Worm (Caenorhabditis elegans) whole organism, late embryonic: ENCODE measurements around the gene C36E8.4.

Experiments used
- F13H6.1 ChIP-seq: sonication (generic microtip); optimal IDR thresholded peaks from 2 replicates; lab custom pipeline; 2016; ENCODE audit warnings: missing genetic modification characterization, missing compliant biosample characterization
- K02D7.2 ChIP-seq: sonication (generic microtip); optimal IDR thresholded peaks from 2 replicates; lab custom pipeline; 2017; ENCODE audit warnings: mild to moderate bottlenecking, missing genetic modification characterization, missing compliant biosample characterization
- T23F11.4 ChIP-seq: fragments of 200-800 bp; sonication (Bioruptor generic); optimal IDR thresholded peaks from 2 replicates; lab custom pipeline; 2018; ENCODE audit warnings: mild to moderate bottlenecking, missing genetic modification characterization, missing compliant biosample characterization
- ceh-18 ChIP-seq: sonication (generic microtip); optimal IDR thresholded peaks from 2 replicates; lab custom pipeline; 2016; ENCODE audit warnings: missing genetic modification characterization, missing compliant biosample characterization
- ceh-2 ChIP-seq: sonication (generic microtip); optimal IDR thresholded peaks from 2 replicates; lab custom pipeline; 2016; ENCODE audit warnings: missing genotype, missing genetic modification characterization, missing compliant biosample characterization
- ceh-22 ChIP-seq: sonication (generic microtip); optimal IDR thresholded peaks from 2 replicates; lab custom pipeline; 2017; ENCODE audit warnings: missing biosample characterization, missing genetic modification characterization
- ceh-30 ChIP-seq: fragments of 150-350 bp; optimal IDR thresholded peaks from 2 replicates; lab custom pipeline; 2014; ENCODE audit warnings: missing biosample characterization, missing genetic modification characterization
- ceh-34 ChIP-seq: sonication (generic microtip); optimal IDR thresholded peaks from 2 replicates; lab custom pipeline; 2016; ENCODE audit warnings: mild to moderate bottlenecking, missing genetic modification characterization, missing compliant biosample characterization
- ceh-45 ChIP-seq: fragments of 200-800 bp; sonication (Bioruptor generic); IDR thresholded peaks from 2 replicates; pipeline ENCODE4 v1.3.6; 2022; ENCODE audit warnings: missing genetic modification reagents, missing genetic modification characterization, missing compliant biosample characterization
- ceh-48 ChIP-seq: sonication (generic microtip); optimal IDR thresholded peaks from 2 replicates; lab custom pipeline; 2016; ENCODE audit warnings: missing genetic modification characterization, inconsistent platforms, missing compliant biosample characterization
- ceh-6 ChIP-seq: fragments of 200-800 bp; sonication (Bioruptor generic); optimal IDR thresholded peaks from 2 replicates; lab custom pipeline; 2018; ENCODE audit warnings: mild to moderate bottlenecking, missing genetic modification characterization, missing compliant biosample characterization
- elt-2 ChIP-seq: sonication (generic microtip); optimal IDR thresholded peaks from 2 replicates; lab custom pipeline; 2016; ENCODE audit warnings: missing genetic modification reagents, missing genetic modification characterization, missing compliant biosample characterization
- elt-4 ChIP-seq: sonication (generic microtip); optimal IDR thresholded peaks from 2 replicates; lab custom pipeline; 2016; ENCODE audit warnings: missing genetic modification characterization, missing compliant biosample characterization
- ets-4 ChIP-seq: sonication (generic microtip); optimal IDR thresholded peaks from 2 replicates; lab custom pipeline; 2016; ENCODE audit warnings: missing genetic modification characterization, missing compliant biosample characterization
- eyg-1 ChIP-seq: sonication (generic microtip); optimal IDR thresholded peaks from 2 replicates; lab custom pipeline; 2016; ENCODE audit warnings: missing genotype, missing genetic modification characterization, missing compliant biosample characterization
- fax-1 ChIP-seq: sonication (generic microtip); optimal IDR thresholded peaks from 2 replicates; lab custom pipeline; 2016; ENCODE audit warnings: missing genotype, missing genetic modification characterization, missing compliant biosample characterization
- fkh-10 ChIP-seq: fragments of 150-350 bp; optimal IDR thresholded peaks from 2 replicates; lab custom pipeline; 2014; ENCODE audit warnings: missing biosample characterization, missing genetic modification reagents, missing genetic modification characterization
- gmeb-2 ChIP-seq: sonication (generic microtip); optimal IDR thresholded peaks from 2 replicates; lab custom pipeline; 2016; ENCODE audit warnings: missing genetic modification characterization, inconsistent platforms, missing compliant biosample characterization
- hlh-13 ChIP-seq: fragments of 200-800 bp; sonication (Bioruptor generic); optimal IDR thresholded peaks from 2 replicates; lab custom pipeline; 2018; ENCODE audit warnings: mild to moderate bottlenecking, missing genetic modification characterization, missing compliant biosample characterization
- hlh-30 ChIP-seq: sonication (generic microtip); optimal IDR thresholded peaks from 2 replicates; lab custom pipeline; 2017; ENCODE audit warnings: antibody characterized with exemption, missing genetic modification characterization, missing compliant biosample characterization; ENCODE audit not compliant: insufficient read depth
- hlh-6 ChIP-seq: sonication (generic microtip); optimal IDR thresholded peaks from 2 replicates; lab custom pipeline; 2016; ENCODE audit warnings: missing genotype, missing genetic modification characterization, missing compliant biosample characterization
- lin-11 ChIP-seq: fragments of 200-800 bp; sonication (Bioruptor generic); optimal IDR thresholded peaks from 2 replicates; lab custom pipeline; 2018; ENCODE audit warnings: mild to moderate bottlenecking, missing genetic modification characterization, missing compliant biosample characterization
- madf-2 ChIP-seq: sonication (generic microtip); optimal IDR thresholded peaks from 2 replicates; lab custom pipeline; 2017; ENCODE audit warnings: missing genetic modification characterization, missing compliant biosample characterization
- mec-3 ChIP-seq: sonication (generic microtip); optimal IDR thresholded peaks from 2 replicates; lab custom pipeline; 2016; ENCODE audit warnings: borderline replicate concordance, missing genetic modification characterization, missing compliant biosample characterization
- nhr-11 ChIP-seq: fragments of 150-350 bp; optimal IDR thresholded peaks from 2 replicates; lab custom pipeline; 2014; ENCODE audit warnings: missing biosample characterization, missing genetic modification characterization
- nhr-232 ChIP-seq: sonication (generic microtip); optimal IDR thresholded peaks from 2 replicates; lab custom pipeline; 2016; ENCODE audit warnings: missing genetic modification characterization, missing compliant biosample characterization
- npax-4 ChIP-seq: sonication (generic microtip); optimal IDR thresholded peaks from 2 replicates; lab custom pipeline; 2016; ENCODE audit warnings: missing genetic modification characterization, missing compliant biosample characterization
- pha-2 ChIP-seq: sonication (generic microtip); optimal IDR thresholded peaks from 2 replicates; lab custom pipeline; 2017; ENCODE audit warnings: mild to moderate bottlenecking, missing genetic modification characterization, missing compliant biosample characterization
- pha-4 ChIP-seq: fragments of 150-350 bp; optimal IDR thresholded peaks from 2 replicates; lab custom pipeline; 2018; ENCODE audit warnings: missing biosample characterization, missing genetic modification reagents, missing genetic modification characterization
- pqm-1 ChIP-seq: sonication (generic microtip); optimal IDR thresholded peaks from 2 replicates; lab custom pipeline; 2016; ENCODE audit warnings: missing genetic modification characterization, missing compliant biosample characterization
- pros-1 ChIP-seq: fragments of 150-350 bp; optimal IDR thresholded peaks from 2 replicates; lab custom pipeline; 2014; ENCODE audit warnings: missing biosample characterization, missing genetic modification reagents, missing genetic modification characterization
- sox-4 ChIP-seq: sonication (generic microtip); optimal IDR thresholded peaks from 2 replicates; lab custom pipeline; 2017; ENCODE audit warnings: mild to moderate bottlenecking, missing genetic modification characterization, inconsistent platforms, missing compliant biosample characterization
- syd-9 ChIP-seq: sonication (generic microtip); optimal IDR thresholded peaks from 2 replicates; lab custom pipeline; 2016; ENCODE audit warnings: mild to moderate bottlenecking, missing genetic modification characterization, moderate library complexity, missing compliant biosample characterization
- tbx-2 ChIP-seq: sonication (generic microtip); optimal IDR thresholded peaks from 2 replicates; lab custom pipeline; 2016; ENCODE audit warnings: missing genetic modification characterization, missing compliant biosample characterization
- tbx-7 ChIP-seq: sonication (generic microtip); optimal IDR thresholded peaks from 2 replicates; lab custom pipeline; 2016; ENCODE audit warnings: missing genotype, missing genetic modification characterization, missing compliant biosample characterization
- unc-3 ChIP-seq, 2 experiments: fragments of 200-800 bp in 1 of 2; sonication (Bioruptor generic) in 1 of 2; sonication (generic microtip) in 1 of 2; conservative IDR thresholded peaks in 1 of 2; optimal IDR thresholded peaks in 1 of 2; 2 replicates each; pipeline versions ENCODE4 v1.3.6 to Lab custom; 2016 to 2022; ENCODE audit warnings: missing compliant biosample characterization in 2 of 2, missing genetic modification characterization in 2 of 2, missing genetic modification reagents in 1 of 2
- unc-42 ChIP-seq: sonication (generic microtip); optimal IDR thresholded peaks from 2 replicates; lab custom pipeline; 2016; ENCODE audit warnings: missing genotype, missing genetic modification characterization, missing compliant biosample characterization
- zip-5 ChIP-seq: sonication (generic microtip); optimal IDR thresholded peaks from 2 replicates; lab custom pipeline; 2016; ENCODE audit warnings: missing genetic modification characterization, missing compliant biosample characterization

C36E8.4 gene

DNA sequence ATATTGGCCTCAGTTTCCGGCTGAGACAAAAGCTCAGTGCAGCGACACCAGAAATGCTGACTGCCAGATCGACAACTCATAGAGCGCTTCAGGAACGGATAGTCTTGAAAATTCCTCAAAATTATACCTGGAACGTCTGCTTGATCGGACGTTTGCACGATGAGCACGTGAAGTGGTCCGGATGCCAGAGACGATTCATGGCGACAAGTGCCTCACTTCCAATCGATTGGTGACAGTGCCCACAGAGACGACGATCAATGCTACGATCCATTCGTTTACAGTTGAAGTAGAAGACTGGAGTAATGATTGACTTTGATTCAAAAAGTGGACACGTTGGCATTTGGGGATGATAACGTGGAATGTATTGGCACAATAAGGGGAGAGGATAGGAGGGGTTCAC is 25.8 kb upstream of the C36E8.4 start, which contains the start of gene Y1A5A.1:
TSS of gene Y1A5A.1 (minus strand) at position 294 of the 400 bp plus-strand sequence.
- TF ChIP-seq hlh-6 (tag; lab: Kevin White, UChicago) (no peak), ceh-22 (tag; lab: Kevin White, UChicago) (no peak), T23F11.4 (GFP tag; lab: Kevin White, UChicago) (no peak), pros-1 (tag; lab: Kevin White, UChicago) (no peak), ceh-48 (tag; lab: Kevin White, UChicago) (no peak), pha-2 (no peak), ceh-45 (GFP tag; lab: Robert Waterston, UW) (no peak), ceh-34 (tag; lab: Kevin White, UChicago) (no peak), fax-1 (no peak)

DNA sequence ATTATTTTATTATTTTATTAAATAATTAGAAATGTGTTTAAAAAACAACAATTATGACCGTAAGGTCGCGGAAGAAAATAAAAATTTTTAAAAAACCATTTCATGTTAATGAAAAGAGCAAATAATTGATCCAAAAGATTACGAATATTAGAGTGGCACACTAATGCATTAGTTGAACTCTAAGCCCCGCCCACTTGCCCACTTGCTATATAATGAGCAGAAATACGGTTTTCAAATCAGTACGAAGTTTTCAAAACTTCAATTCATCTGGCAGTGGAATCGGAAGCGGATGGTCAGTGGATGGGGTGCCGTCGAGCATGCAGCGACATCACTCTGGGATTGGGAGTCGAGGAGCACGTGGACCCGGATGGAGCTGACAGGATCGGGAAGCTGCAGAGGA is 24.4 kb upstream of the C36E8.4 start, which contains the start of gene C36E8.6:
TSS of gene C36E8.6 (plus strand) at position 301 of the 400 bp plus-strand sequence.
- no peak for TF ChIP-seq nhr-11 (tag; lab: Kevin White, UChicago)
- no peak for TF ChIP-seq K02D7.2 (tag; lab: Kevin White, UChicago)
- TF ChIP-seq ets-4 = no peak
- no peak for TF ChIP-seq pqm-1 (tag; lab: Kevin White, UChicago)
- TF ChIP-seq fax-1 = no peak
- no peak for TF ChIP-seq npax-4 (tag; lab: Kevin White, UChicago)
- TF ChIP-seq lin-11 (tag; lab: Kevin White, UChicago) = no peak
- no peak for TF ChIP-seq gmeb-2 (tag; lab: Kevin White, UChicago)
- no peak for TF ChIP-seq pha-4 (tag; lab: Kevin White, UChicago)
- TF ChIP-seq tbx-7 (tag; lab: Kevin White, UChicago) = no peak
- TF ChIP-seq ceh-18 (tag; lab: Kevin White, UChicago) = no peak
- TF ChIP-seq hlh-13 (GFP tag; lab: Kevin White, UChicago) = no peak
- no peak for TF ChIP-seq madf-2 (tag; lab: Kevin White, UChicago)
- no peak for TF ChIP-seq hlh-30 (tag; lab: Kevin White, UChicago)
- TF ChIP-seq ceh-6 (GFP tag; lab: Kevin White, UChicago) = no peak
- no peak for TF ChIP-seq pros-1 (tag; lab: Kevin White, UChicago)
- no peak for TF ChIP-seq eyg-1 (tag; lab: Kevin White, UChicago)
- no peak for TF ChIP-seq syd-9 (tag; lab: Kevin White, UChicago)
- no peak for TF ChIP-seq mec-3 (tag; lab: Kevin White, UChicago)

DNA sequence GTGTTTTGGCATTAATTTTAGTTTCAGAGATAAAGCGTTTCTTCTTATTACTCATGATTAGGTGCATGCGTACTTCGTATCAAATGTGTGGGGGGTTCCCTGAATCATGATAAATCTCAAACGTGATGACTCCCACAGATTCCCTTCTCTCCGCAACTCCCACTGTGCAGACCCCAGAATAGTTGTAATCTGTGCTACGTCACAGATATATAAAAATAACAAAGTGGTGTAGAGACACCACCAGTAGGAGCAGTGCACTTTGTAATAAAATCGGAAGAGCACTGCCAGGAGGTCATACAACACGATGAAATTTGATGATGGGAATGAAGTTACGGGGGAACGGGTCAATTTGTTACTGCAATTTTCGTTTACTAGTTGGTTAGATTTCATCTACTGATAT is 20.8 kb upstream of the C36E8.4 start:
- TF ChIP-seq fkh-10 (no peak), nhr-232 (no peak), ceh-48 (tag; lab: Kevin White, UChicago) (no peak), sox-4 (tag; lab: Kevin White, UChicago) (no peak), tbx-2 (tag; lab: Kevin White, UChicago) (no peak), gmeb-2 (tag; lab: Kevin White, UChicago) (no peak), ceh-2 (tag; lab: Kevin White, UChicago) (no peak), zip-5 (tag; lab: Kevin White, UChicago) (no peak), elt-4 (tag; lab: Kevin White, UChicago) (no peak), unc-42 (tag; lab: Kevin White, UChicago) (no peak), unc-3 (GFP tag; conservative IDR thresholded peaks at IDR 0.05; lab: Robert Waterston, UW) (no peak), unc-3 (tag; optimal IDR thresholded peaks at IDR 0.05; lab: Kevin White, UChicago) (no peak), elt-2 (tag; lab: Kevin White, UChicago) (no peak), ceh-30 (tag; lab: Kevin White, UChicago) (no peak), F13H6.1 (tag; lab: Kevin White, UChicago) (no peak)
